Fruit fly (Drosophila melanogaster) whole organism, adult: ENCODE data around the gene CG6933.

Experiments used
- CG11617 ChIP-seq: fragments of 200-800 bp; sonication (Bioruptor generic); optimal IDR thresholded peaks from 2 replicates; lab custom pipeline; 2017; ENCODE audit warnings: mild to moderate bottlenecking, missing biosample characterization, missing genetic modification reagents, missing genetic modification characterization
- CG1620 ChIP-seq: fragments of 200-800 bp; sonication (Bioruptor generic); optimal IDR thresholded peaks from 2 replicates; lab custom pipeline; 2016; ENCODE audit warnings: missing biosample characterization, missing genetic modification characterization
- CG33017 ChIP-seq: fragments of 200-800 bp; sonication (Bioruptor generic); optimal IDR thresholded peaks from 2 replicates; lab custom pipeline; 2018; ENCODE audit warnings: missing biosample characterization, mild to moderate bottlenecking, missing genetic modification characterization, moderate library complexity
- CG5204 ChIP-seq: fragments of 200-800 bp; sonication (Bioruptor generic); optimal IDR thresholded peaks from 2 replicates; lab custom pipeline; 2016; ENCODE audit warnings: missing biosample characterization, missing genetic modification characterization
- CG7045 ChIP-seq: fragments of 200-800 bp; sonication (Bioruptor generic); optimal IDR thresholded peaks from 2 replicates; lab custom pipeline; 2017; ENCODE audit warnings: missing biosample characterization, mild to moderate bottlenecking, missing genetic modification characterization
- Crg-1 ChIP-seq: fragments of 200-800 bp; sonication (Bioruptor generic); optimal IDR thresholded peaks from 2 replicates; lab custom pipeline; 2016; ENCODE audit warnings: missing biosample characterization, missing genetic modification characterization
- Hr96 ChIP-seq: fragments of 200-800 bp; sonication (Bioruptor generic); optimal IDR thresholded peaks from 2 replicates; lab custom pipeline; 2016; ENCODE audit warnings: missing biosample characterization, missing genetic modification characterization
- bab1 ChIP-seq: fragments of 200-800 bp; sonication (Bioruptor generic); optimal IDR thresholded peaks from 3 replicates; lab custom pipeline; 2019; ENCODE audit warnings: missing biosample characterization, mild to moderate bottlenecking, missing genetic modification characterization, moderate library complexity
- cic ChIP-seq: fragments of 200-800 bp; sonication (Bioruptor generic); optimal IDR thresholded peaks from 2 replicates; lab custom pipeline; 2017; ENCODE audit warnings: missing biosample characterization, mild to moderate bottlenecking, missing genetic modification characterization, moderate library complexity
- kay ChIP-seq: fragments of 200-800 bp; sonication (Bioruptor generic); peaks from one replicate; lab custom pipeline; 2016; ENCODE audit warnings: missing biosample characterization, missing genetic modification characterization, borderline replicate concordance
- tj ChIP-seq: fragments of 200-800 bp; sonication (Bioruptor generic); optimal IDR thresholded peaks from 3 replicates; lab custom pipeline; 2017; ENCODE audit warnings: missing biosample characterization, mild to moderate bottlenecking, missing genetic modification characterization, moderate library complexity

DNA sequence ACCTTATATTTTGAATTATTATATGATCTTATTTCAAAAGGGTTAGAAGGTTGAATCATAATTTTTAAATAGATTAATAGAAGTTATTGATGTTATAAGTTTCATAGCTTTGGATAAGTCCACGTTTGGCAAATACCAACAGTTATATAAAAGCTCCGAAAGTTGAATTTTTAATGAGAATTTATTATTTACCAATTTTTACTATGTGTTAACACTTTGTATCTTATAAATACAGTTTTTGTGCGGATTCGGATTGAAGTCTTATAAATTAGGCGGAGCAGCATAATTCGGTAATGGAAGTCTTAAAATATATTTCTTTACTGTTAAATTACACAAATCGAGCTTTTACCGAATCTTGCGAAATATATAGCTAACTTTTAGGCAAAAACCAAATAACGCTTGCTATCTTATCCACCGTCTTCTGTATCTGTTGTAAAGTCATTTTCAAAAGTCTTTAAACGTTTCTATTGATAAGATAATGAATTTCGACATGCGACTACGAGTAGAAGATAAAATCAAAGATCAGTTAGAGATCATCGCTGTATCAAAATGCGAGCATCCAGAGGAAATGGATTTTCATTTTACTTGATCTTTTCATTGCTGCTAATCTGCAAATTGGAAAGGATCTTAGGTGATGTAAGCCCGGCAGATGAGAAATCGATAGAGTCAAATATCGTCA is 20.5 kb downstream of the CG6933 start, which contains the start of gene CG42833:
- TF ChIP-seq Hr96 (GFP tag; lab: Kevin White, UChicago) (no peak), kay (GFP tag; lab: Kevin White, UChicago) (peak; percentile 93), CG7045 (GFP tag; lab: Kevin White, UChicago) (no peak), tj (no peak), cic (no peak), CG11617 (GFP tag; lab: Kevin White, UChicago) (no peak), CG33017 (tag; lab: Kevin White, UChicago) (no peak), CG5204 (no peak), bab1 (GFP tag; lab: Kevin White, UChicago) (no peak), Crg-1 (no peak), CG1620 (GFP tag; lab: Kevin White, UChicago) (no peak)
